Fruit fly (Drosophila melanogaster) whole organism, pupa: ENCODE data around the gene CG31287.
A peak's percentile ranks its signal among the peaks of the same experiment; 100 is the strongest.

Experiments used
- CG10348 ChIP-seq: fragments of 200-800 bp; sonication (Bioruptor generic); IDR thresholded peaks from 2 replicates; pipeline ENCODE4 v1.3.6; 2022; ENCODE audit warnings: missing biosample characterization, missing genetic modification characterization
- CG12605 ChIP-seq: fragments of 200-800 bp; sonication (Bioruptor generic); IDR thresholded peaks from 2 replicates; pipeline ENCODE4 v1.3.6; 2022; ENCODE audit warnings: missing biosample characterization, missing genetic modification characterization
- CG13204 ChIP-seq: fragments of 200-800 bp; sonication (Bioruptor generic); optimal IDR thresholded peaks from 2 replicates; lab custom pipeline; 2018; ENCODE audit warnings: missing biosample characterization, mild to moderate bottlenecking, missing genetic modification characterization, moderate library complexity
- CG14655 ChIP-seq: fragments of 200-800 bp; sonication (Bioruptor generic); optimal IDR thresholded peaks from 3 replicates; lab custom pipeline; 2017; ENCODE audit warnings: mild to moderate bottlenecking, missing biosample characterization, missing genetic modification reagents, missing genetic modification characterization
- CG15710 ChIP-seq: fragments of 200-800 bp; sonication (Bioruptor generic); optimal IDR thresholded peaks from 2 replicates; lab custom pipeline; 2018; ENCODE audit warnings: missing biosample characterization, mild to moderate bottlenecking, missing genetic modification characterization, moderate library complexity
- CG17806 ChIP-seq: fragments of 200-800 bp; sonication (Bioruptor generic); optimal IDR thresholded peaks from 2 replicates; lab custom pipeline; 2018; ENCODE audit warnings: missing biosample characterization, mild to moderate bottlenecking, missing genetic modification characterization, moderate library complexity
- CG32121 ChIP-seq: fragments of 200-800 bp; sonication (Bioruptor generic); IDR thresholded peaks from 2 replicates; pipeline ENCODE4 v1.3.6; 2022; ENCODE audit warnings: missing biosample characterization, missing genetic modification characterization
- CG34367 ChIP-seq: fragments of 200-800 bp; sonication (Bioruptor generic); optimal IDR thresholded peaks from 2 replicates; lab custom pipeline; 2018; ENCODE audit warnings: missing biosample characterization, mild to moderate bottlenecking, missing genetic modification characterization
- CG4496 ChIP-seq: fragments of 200-800 bp; sonication (Bioruptor generic); IDR thresholded peaks from 3 replicates; pipeline ENCODE4 v1.3.6; 2022; ENCODE audit warnings: missing biosample characterization, missing genetic modification characterization
- CG8159 ChIP-seq: fragments of 200-800 bp; sonication (Bioruptor generic); optimal IDR thresholded peaks from 3 replicates; lab custom pipeline; 2018; ENCODE audit warnings: missing biosample characterization, mild to moderate bottlenecking, missing genetic modification characterization, moderate library complexity
- CG8301 ChIP-seq: fragments of 200-800 bp; sonication (Bioruptor generic); optimal IDR thresholded peaks from 2 replicates; lab custom pipeline; 2018; ENCODE audit warnings: missing biosample characterization, mild to moderate bottlenecking, missing genetic modification characterization
- CG9948 ChIP-seq: fragments of 200-800 bp; sonication (Bioruptor generic); optimal IDR thresholded peaks from 2 replicates; lab custom pipeline; 2018; ENCODE audit warnings: missing biosample characterization, mild to moderate bottlenecking, missing genetic modification characterization, moderate library complexity
- D1 ChIP-seq: fragments of 200-800 bp; sonication (Bioruptor generic); optimal IDR thresholded peaks from 2 replicates; lab custom pipeline; 2018; ENCODE audit warnings: missing biosample characterization, mild to moderate bottlenecking, missing genetic modification characterization, moderate library complexity
- EcR ChIP-seq: fragments of 200-800 bp; sonication (Bioruptor generic); optimal IDR thresholded peaks from 3 replicates; lab custom pipeline; 2019; ENCODE audit warnings: missing biosample characterization, missing genetic modification characterization, mild to moderate bottlenecking, moderate library complexity, missing genetic modification reagents
- Ets98B ChIP-seq: fragments of 200-800 bp; sonication (Bioruptor generic); IDR thresholded peaks from 2 replicates; pipeline ENCODE4 v1.3.6; 2022; ENCODE audit warnings: missing biosample characterization, missing genetic modification characterization
- Pif1A ChIP-seq: fragments of 200-800 bp; sonication (Bioruptor generic); optimal IDR thresholded peaks from 3 replicates; lab custom pipeline; 2016; ENCODE audit warnings: missing biosample characterization, missing genetic modification characterization
- Pif1B ChIP-seq: fragments of 200-800 bp; sonication (Bioruptor generic); optimal IDR thresholded peaks from 3 replicates; lab custom pipeline; 2016; ENCODE audit warnings: missing biosample characterization, missing genetic modification characterization
- Snoo ChIP-seq: fragments of 200-800 bp; sonication (Bioruptor generic); optimal IDR thresholded peaks from 3 replicates; lab custom pipeline; 2017; ENCODE audit warnings: missing biosample characterization, mild to moderate bottlenecking, missing genetic modification characterization, inconsistent platforms
- fd96Ca ChIP-seq: fragments of 200-800 bp; sonication (Bioruptor generic); IDR thresholded peaks from 3 replicates; pipeline ENCODE4 v1.3.6; 2022; ENCODE audit warnings: missing biosample characterization, missing genetic modification characterization
- gl ChIP-seq: fragments of 200-800 bp; sonication (Bioruptor generic); optimal IDR thresholded peaks from 2 replicates; lab custom pipeline; 2018; ENCODE audit warnings: missing biosample characterization, mild to moderate bottlenecking, missing genetic modification characterization
- rn ChIP-seq: fragments of 200-800 bp; sonication (Bioruptor generic); IDR thresholded peaks from 2 replicates; pipeline ENCODE4 v1.3.6; 2022; ENCODE audit warnings: missing biosample characterization, missing genetic modification characterization

The CG31287 gene

DNA sequence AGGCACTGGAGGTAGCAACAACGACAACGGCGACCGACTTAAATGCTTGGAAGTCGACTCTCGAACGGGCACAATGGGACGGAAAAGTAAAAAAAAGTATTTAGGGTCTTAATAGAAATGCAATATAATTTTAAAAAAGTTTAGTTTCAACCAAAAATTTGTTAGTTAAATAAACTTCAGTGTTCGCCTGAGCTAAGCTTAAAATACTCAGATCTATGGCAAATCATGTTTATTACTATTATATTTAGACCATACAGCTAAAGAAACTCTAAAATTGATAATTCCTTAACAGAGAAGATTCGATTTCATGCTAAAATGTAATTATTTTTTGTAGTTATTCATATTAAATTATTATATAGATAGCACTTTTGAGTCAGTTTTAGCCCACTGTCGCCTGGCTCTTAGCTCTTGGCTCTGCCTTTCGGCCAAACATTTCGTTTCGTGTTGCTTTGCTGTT lies 50.3 kb downstream of the CG31287 start:
- TF ChIP-seq CG14655 (GFP tag; lab: Kevin White, UChicago), result peak; percentile 87
- TF ChIP-seq CG8159 (tag; lab: Kevin White, UChicago), result peak; percentile 86
- TF ChIP-seq CG8301 (tag; lab: Kevin White, UChicago), result peak; percentile 78
- no peak for TF ChIP-seq EcR
- TF ChIP-seq Snoo, result peak; percentile 71
- TF ChIP-seq gl (tag; lab: Kevin White, UChicago), result no peak
- TF ChIP-seq fd96Ca (GFP tag; lab: Robert Waterston, UW), result no peak
- no peak for TF ChIP-seq Ets98B (GFP tag; lab: Robert Waterston, UW)
- peak; percentile 72 for TF ChIP-seq CG34367 (tag; lab: Kevin White, UChicago)
- peak; percentile 67 for TF ChIP-seq CG17806 (tag; lab: Kevin White, UChicago)
- no peak for TF ChIP-seq CG32121 (GFP tag; lab: Robert Waterston, UW)
- TF ChIP-seq CG10348, result no peak
- peak; percentile 81 for TF ChIP-seq D1 (tag; lab: Kevin White, UChicago)
- TF ChIP-seq rn, result no peak
- TF ChIP-seq Pif1B (GFP tag; lab: Kevin White, UChicago), result peak; percentile 40
- TF ChIP-seq CG15710, result peak; percentile 77
- peak; percentile 80 for TF ChIP-seq CG9948
- no peak for TF ChIP-seq CG12605 (GFP tag; lab: Robert Waterston, UW)
- TF ChIP-seq CG4496 (GFP tag; lab: Robert Waterston, UW), result no peak
- TF ChIP-seq CG13204 (GFP tag; lab: Kevin White, UChicago), result no peak
- TF ChIP-seq Pif1A (GFP tag; lab: Kevin White, UChicago), result peak; percentile 65

DNA sequence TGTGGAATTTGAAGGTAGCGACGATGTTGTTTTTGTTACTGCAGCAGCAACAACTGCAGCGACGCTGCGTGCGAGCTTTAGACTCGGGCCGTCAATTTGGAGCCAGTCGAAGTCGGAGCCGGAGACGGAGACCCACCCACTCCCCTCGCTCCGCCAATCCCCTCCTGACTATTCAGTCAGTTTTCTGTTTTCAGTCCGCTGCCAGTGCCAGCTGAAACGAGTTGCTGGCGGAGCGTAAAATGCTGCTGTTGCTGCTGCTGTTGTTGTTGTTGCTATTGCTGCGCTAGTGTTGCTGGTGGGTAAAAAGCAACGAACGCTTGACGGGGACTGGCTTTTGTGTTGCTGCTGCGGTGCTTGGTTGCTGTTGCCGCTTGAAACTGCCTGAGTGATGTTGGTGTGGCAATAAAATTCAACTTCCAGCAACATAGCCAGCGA lies 50.8 kb downstream of the CG31287 start:
- TF ChIP-seq CG13204 (GFP tag; lab: Kevin White, UChicago) (peak; percentile 96), Ets98B (GFP tag; lab: Robert Waterston, UW) (no peak), EcR (peak; percentile 43), Pif1A (GFP tag; lab: Kevin White, UChicago) (no peak), CG34367 (tag; lab: Kevin White, UChicago) (no peak), CG4496 (GFP tag; lab: Robert Waterston, UW) (no peak), CG14655 (GFP tag; lab: Kevin White, UChicago) (no peak), Snoo (no peak)
